Worm (Caenorhabditis elegans) whole organism, early embryonic: ENCODE results near the gene K10D2.5.

ENCODE experiments used
- B0310.2 ChIP-seq: sonication (generic microtip); optimal IDR thresholded peaks from 2 replicates; lab custom pipeline; 2016; ENCODE audit warnings: mild to moderate bottlenecking, missing genetic modification characterization, missing compliant biosample characterization
- F13C5.2 ChIP-seq: sonication (generic microtip); optimal IDR thresholded peaks from 2 replicates; lab custom pipeline; 2017; ENCODE audit warnings: mild to moderate bottlenecking, missing genetic modification characterization, inconsistent platforms, missing compliant biosample characterization
- aly-1 ChIP-seq: sonication (generic microtip); optimal IDR thresholded peaks from 2 replicates; lab custom pipeline; 2016; ENCODE audit warnings: missing genetic modification characterization, missing compliant biosample characterization
- ama-1 ChIP-seq: fragments of 150-350 bp; optimal IDR thresholded peaks from 2 replicates; lab custom pipeline; 2014
- ceh-13 ChIP-seq: fragments of 200-800 bp; sonication (Bioruptor generic); optimal IDR thresholded peaks from 2 replicates; lab custom pipeline; 2018; ENCODE audit warnings: mild to moderate bottlenecking, missing genetic modification characterization, missing compliant biosample characterization
- ceh-36 ChIP-seq: sonication (generic microtip); optimal IDR thresholded peaks from 2 replicates; lab custom pipeline; 2016; ENCODE audit warnings: missing genetic modification characterization, inconsistent platforms, missing compliant biosample characterization
- ets-7 ChIP-seq: sonication (generic microtip); optimal IDR thresholded peaks from 2 replicates; lab custom pipeline; 2016; ENCODE audit warnings: missing genotype, missing genetic modification characterization, missing compliant biosample characterization
- flt-1 ChIP-seq: fragments of 200-800 bp; sonication (Bioruptor generic); IDR thresholded peaks from 2 replicates; pipeline ENCODE4 v1.3.6; 2022; ENCODE audit warnings: missing genetic modification characterization, missing compliant biosample characterization
- hmbx-1 ChIP-seq: sonication (generic microtip); optimal IDR thresholded peaks from 2 replicates; lab custom pipeline; 2016; ENCODE audit warnings: mild to moderate bottlenecking, missing genetic modification characterization, missing compliant biosample characterization
- hmg-4 ChIP-seq: fragments of 200-800 bp; sonication (Bioruptor generic); optimal IDR thresholded peaks from 2 replicates; lab custom pipeline; 2018; ENCODE audit warnings: mild to moderate bottlenecking, missing genetic modification characterization, missing compliant biosample characterization
- hnd-1 ChIP-seq: sonication (generic microtip); optimal IDR thresholded peaks from 2 replicates; lab custom pipeline; 2016; ENCODE audit warnings: missing genetic modification characterization, missing compliant biosample characterization
- pes-1 ChIP-seq: fragments of 200-800 bp; sonication (Bioruptor generic); IDR thresholded peaks from 2 replicates; pipeline ENCODE4 v1.3.6; 2022; ENCODE audit warnings: missing genetic modification reagents, missing genetic modification characterization, missing compliant biosample characterization
- scrt-1 ChIP-seq: fragments of 200-800 bp; sonication (Bioruptor generic); IDR thresholded peaks from 2 replicates; pipeline ENCODE4 v1.3.6; 2022; ENCODE audit warnings: missing genetic modification characterization, missing compliant biosample characterization
- sea-1 ChIP-seq: fragments of 200-800 bp; sonication (Bioruptor generic); conservative IDR thresholded peaks from 2 replicates; pipeline ENCODE4 v1.3.6; 2022; ENCODE audit warnings: missing genetic modification characterization, missing compliant biosample characterization
- tbx-11 ChIP-seq: fragments of 200-800 bp; sonication (Bioruptor generic); IDR thresholded peaks from 2 replicates; pipeline ENCODE4 v1.3.6; 2022; ENCODE audit warnings: missing genetic modification characterization, missing compliant biosample characterization
- tbx-37 ChIP-seq: fragments of 200-800 bp; sonication (Bioruptor generic); conservative IDR thresholded peaks from 2 replicates; pipeline ENCODE4 v1.3.6; 2022; ENCODE audit warnings: missing genetic modification reagents, missing genetic modification characterization, missing compliant biosample characterization
- tra-4 ChIP-seq: sonication (generic microtip); optimal IDR thresholded peaks from 2 replicates; lab custom pipeline; 2017; ENCODE audit warnings: missing genetic modification characterization, missing compliant biosample characterization

Gene K10D2.5

DNA sequence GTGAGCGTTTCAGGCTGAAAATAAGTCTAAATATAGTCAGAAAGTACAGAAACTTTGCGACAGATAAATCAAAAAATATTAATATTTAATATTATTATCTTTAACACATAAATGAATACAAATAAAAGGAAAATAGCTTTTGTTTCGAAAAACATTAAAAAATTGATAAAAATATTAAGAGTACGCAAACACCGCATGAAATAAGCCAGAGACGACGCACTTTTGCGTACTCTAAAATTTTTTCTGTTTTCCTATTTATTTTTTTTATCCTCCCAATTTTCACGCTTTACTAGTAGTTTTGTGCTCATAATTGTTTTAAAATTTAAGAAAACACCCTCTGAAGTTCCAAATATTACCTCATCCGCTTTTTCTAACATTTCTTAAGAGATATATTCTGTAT lies 19.4 kb upstream of the K10D2.5 start, which contains the start of the genes rbm-42 and grwd-1:
Gene rbm-42 (minus strand): TSS at position 93 of the 400 bp plus-strand sequence.
Gene grwd-1 (plus strand): TSS at position 328 of the 400 bp plus-strand sequence.
- peak; percentile 16 for TF ChIP-seq F13C5.2 (tag; lab: Kevin White, UChicago)
- no peak for TF ChIP-seq flt-1
- TF ChIP-seq sea-1 (GFP tag; lab: Robert Waterston, UW), result no peak
- no peak for TF ChIP-seq tra-4 (tag; lab: Kevin White, UChicago)
- TF ChIP-seq aly-1, result no peak

DNA sequence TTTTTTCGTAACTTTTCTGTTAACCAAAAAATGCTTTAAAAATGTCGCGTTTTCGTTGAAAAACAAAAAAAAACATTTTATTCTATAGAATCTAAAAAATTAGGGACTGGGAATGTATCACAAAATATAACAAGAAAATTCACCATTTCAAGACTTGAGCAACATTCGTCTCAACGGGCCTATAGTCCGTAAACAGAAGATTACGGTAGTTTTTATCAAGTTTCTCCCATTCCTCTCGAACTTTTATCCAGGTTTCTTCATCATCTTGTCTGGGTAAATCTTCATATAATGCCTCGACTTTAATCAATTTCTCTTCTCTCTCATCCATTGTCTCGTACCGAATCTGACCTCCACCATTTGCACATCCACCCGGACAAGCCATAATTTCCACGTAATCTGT lies 17.1 kb upstream of the K10D2.5 start:
- no peak for TF ChIP-seq aly-1
- TF ChIP-seq ceh-36 (tag; lab: Kevin White, UChicago), result no peak
- TF ChIP-seq flt-1, result no peak
- TF ChIP-seq hmg-4 (GFP tag; lab: Kevin White, UChicago), result no peak
- no peak for TF ChIP-seq tbx-37 (GFP tag; lab: Robert Waterston, UW)
- TF ChIP-seq tra-4 (tag; lab: Kevin White, UChicago), result no peak
- TF ChIP-seq sea-1 (GFP tag; lab: Robert Waterston, UW), result no peak

DNA sequence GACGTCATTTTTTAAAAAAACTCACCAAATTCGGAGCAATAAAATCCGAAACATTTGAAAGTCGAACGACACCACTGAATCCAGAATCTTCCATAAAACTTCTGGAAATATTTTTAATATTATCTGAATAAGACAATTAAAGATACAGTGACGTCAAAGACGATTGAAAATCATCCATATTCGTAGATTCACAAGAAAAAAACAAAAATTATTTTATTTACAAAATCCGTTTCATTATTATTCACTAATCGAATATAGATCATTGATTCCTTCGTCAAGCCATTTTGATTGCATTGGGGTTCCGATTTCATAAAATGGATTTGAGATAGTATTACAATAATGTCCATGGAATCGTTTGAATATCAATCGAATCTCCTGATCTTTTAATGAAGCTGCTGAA lies 13.8 kb upstream of the K10D2.5 start, which contains the start of gene oxy-4:
Gene oxy-4 (minus strand): TSS at position 101 of the 400 bp plus-strand sequence.
- no peak for TF ChIP-seq hmg-4 (GFP tag; lab: Kevin White, UChicago)
- TF ChIP-seq pes-1 (GFP tag; lab: Robert Waterston, UW), result no peak
- TF ChIP-seq scrt-1 (GFP tag; lab: Robert Waterston, UW), result no peak
- TF ChIP-seq sea-1 (GFP tag; lab: Robert Waterston, UW), result no peak
- no peak for TF ChIP-seq ama-1 (lab: Kevin White, UChicago)
- TF ChIP-seq flt-1, result no peak
- TF ChIP-seq aly-1, result no peak
- TF ChIP-seq tra-4 (tag; lab: Kevin White, UChicago), result no peak
- TF ChIP-seq B0310.2 (tag; lab: Kevin White, UChicago), result no peak
- TF ChIP-seq hmbx-1, result no peak
- TF ChIP-seq hnd-1 (tag; lab: Kevin White, UChicago), result no peak
- TF ChIP-seq ets-7, result no peak
- no peak for TF ChIP-seq ceh-36 (tag; lab: Kevin White, UChicago)
- TF ChIP-seq tbx-37 (GFP tag; lab: Robert Waterston, UW), result no peak

DNA sequence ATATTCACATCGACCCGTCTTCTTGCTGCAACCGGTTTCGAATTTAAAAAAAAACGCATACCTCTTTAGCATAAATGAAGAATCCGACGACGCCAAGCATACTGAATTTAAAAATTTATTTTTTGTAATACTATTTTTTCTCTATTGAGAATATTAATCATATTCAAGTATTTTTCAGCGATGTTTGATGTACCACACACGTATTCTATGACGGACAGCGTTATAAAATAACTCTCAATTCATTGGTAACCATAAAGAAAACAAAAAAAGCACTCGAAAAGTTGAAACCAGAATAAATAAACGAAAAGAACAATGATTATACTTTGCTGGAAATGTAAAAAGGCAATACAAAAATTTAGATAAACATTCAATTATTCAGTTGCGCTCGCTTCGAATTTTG lies 13.0 kb upstream of the K10D2.5 start, which contains the start of gene T10F2.5:
Gene T10F2.5 (minus strand): TSS at position 101 of the 400 bp plus-strand sequence.
- TF ChIP-seq hmbx-1, result no peak
- TF ChIP-seq hnd-1 (tag; lab: Kevin White, UChicago), result no peak
- TF ChIP-seq ama-1 (lab: Kevin White, UChicago), result no peak
- TF ChIP-seq B0310.2 (tag; lab: Kevin White, UChicago), result no peak
- TF ChIP-seq ceh-13 (GFP tag; lab: Kevin White, UChicago), result no peak
- no peak for TF ChIP-seq hmg-4 (GFP tag; lab: Kevin White, UChicago)
- TF ChIP-seq tbx-11 (GFP tag; lab: Robert Waterston, UW), result no peak

DNA sequence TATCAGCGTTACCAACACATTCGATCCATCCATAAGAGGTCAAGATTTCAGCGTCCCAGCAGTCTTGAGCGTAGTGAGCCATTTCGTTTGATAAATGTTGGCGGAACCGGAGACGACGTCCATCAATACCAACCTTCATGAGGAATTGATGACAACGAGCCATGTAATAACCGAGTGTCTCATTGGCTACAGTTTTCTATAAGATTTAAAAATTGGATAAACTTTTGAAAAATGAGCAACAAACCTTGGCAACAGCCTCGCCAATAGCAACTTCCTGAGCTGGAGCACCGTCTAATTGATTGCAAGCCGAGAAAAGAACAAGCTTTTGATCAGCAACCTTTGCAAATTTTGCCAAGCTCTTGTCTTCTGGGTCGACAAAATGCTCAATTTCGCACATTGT lies 11.7 kb upstream of the K10D2.5 start:
- TF ChIP-seq B0310.2 (tag; lab: Kevin White, UChicago), result no peak
- no peak for TF ChIP-seq ceh-36 (tag; lab: Kevin White, UChicago)
- TF ChIP-seq aly-1, result no peak
- TF ChIP-seq ceh-13 (GFP tag; lab: Kevin White, UChicago), result no peak
- TF ChIP-seq sea-1 (GFP tag; lab: Robert Waterston, UW), result no peak
- TF ChIP-seq pes-1 (GFP tag; lab: Robert Waterston, UW), result no peak
- TF ChIP-seq hmbx-1, result no peak
- TF ChIP-seq flt-1, result no peak
- TF ChIP-seq tbx-11 (GFP tag; lab: Robert Waterston, UW), result no peak
- no peak for TF ChIP-seq hnd-1 (tag; lab: Kevin White, UChicago)
- no peak for TF ChIP-seq hmg-4 (GFP tag; lab: Kevin White, UChicago)
- no peak for TF ChIP-seq tbx-37 (GFP tag; lab: Robert Waterston, UW)
- TF ChIP-seq F13C5.2 (tag; lab: Kevin White, UChicago), result no peak
- no peak for TF ChIP-seq ets-7
- TF ChIP-seq ama-1 (lab: Kevin White, UChicago), result no peak

DNA sequence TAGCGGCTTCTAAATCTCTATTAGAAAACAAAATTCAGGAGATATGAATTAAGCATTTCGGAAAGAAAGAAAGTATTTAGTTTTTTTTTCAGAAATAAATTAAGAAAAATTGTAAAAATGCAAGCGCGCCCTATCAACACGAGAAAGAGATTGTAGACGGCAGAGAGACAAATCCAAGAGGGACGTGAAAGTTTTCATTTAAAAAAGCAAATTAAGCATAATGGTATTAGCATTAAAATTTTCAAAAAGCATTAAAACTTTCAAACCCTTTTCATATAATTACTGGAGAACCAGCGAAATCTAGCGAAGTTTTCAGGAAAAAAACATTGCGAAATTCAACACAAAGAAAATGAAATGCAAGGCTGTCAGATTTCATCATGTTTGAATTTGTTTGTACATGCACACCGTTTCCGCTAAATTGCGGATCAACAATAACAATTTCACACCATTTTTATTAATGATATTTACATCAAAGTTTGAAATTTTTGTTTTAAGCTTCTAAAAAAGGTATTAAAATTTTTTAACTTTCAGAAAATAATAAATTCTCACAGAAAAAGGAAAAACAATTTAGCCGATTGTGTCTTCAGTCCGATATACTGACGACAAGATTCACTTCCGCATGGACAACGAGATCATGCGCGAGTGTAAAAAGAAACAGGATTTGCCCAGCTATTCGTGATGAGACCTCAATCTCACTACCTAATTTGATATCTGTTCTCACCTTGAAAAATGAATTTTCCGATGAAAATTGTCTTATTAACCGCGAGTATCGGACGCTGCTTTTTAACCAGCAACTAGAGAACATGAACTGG lies 9.5 kb upstream of the K10D2.5 start, which contains the start of gene gars-1:
Gene gars-1 (minus strand): TSS at position 808 of the 812 bp plus-strand sequence.
- no peak for TF ChIP-seq hmbx-1
- no peak for TF ChIP-seq hmg-4 (GFP tag; lab: Kevin White, UChicago)
- no peak for TF ChIP-seq F13C5.2 (tag; lab: Kevin White, UChicago)
- TF ChIP-seq pes-1 (GFP tag; lab: Robert Waterston, UW), result no peak
- no peak for TF ChIP-seq B0310.2 (tag; lab: Kevin White, UChicago)
- TF ChIP-seq ets-7, result no peak
- no peak for TF ChIP-seq ceh-36 (tag; lab: Kevin White, UChicago)
- TF ChIP-seq flt-1, result no peak
- TF ChIP-seq hnd-1 (tag; lab: Kevin White, UChicago), result no peak
- TF ChIP-seq ceh-13 (GFP tag; lab: Kevin White, UChicago), result no peak
- TF ChIP-seq tbx-11 (GFP tag; lab: Robert Waterston, UW), result no peak
- TF ChIP-seq tra-4 (tag; lab: Kevin White, UChicago), result no peak
- TF ChIP-seq sea-1 (GFP tag; lab: Robert Waterston, UW), result no peak

DNA sequence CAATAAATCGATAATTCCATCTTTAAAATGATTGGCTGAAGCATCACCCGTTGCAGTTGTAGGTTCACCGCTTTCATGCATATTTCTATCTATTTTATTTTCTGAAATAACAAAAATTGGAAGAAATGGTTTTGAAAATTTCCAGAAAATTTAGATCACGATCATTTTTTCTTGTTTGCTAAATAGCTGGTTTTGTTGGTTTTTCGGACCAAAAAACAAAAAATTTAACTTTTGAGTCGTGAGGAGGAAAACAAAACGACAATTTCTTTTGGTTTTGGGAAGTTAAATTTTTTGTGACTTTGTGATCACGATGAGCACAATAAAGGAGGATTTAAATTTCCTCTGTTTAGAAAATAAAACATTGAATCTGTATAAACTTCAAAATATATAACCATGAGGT lies 7.3 kb upstream of the K10D2.5 start, which contains the start of gene T10F2.2:
Gene T10F2.2 (minus strand): TSS at position 101 of the 400 bp plus-strand sequence.
- TF ChIP-seq ets-7 (no peak), hnd-1 (tag; lab: Kevin White, UChicago) (no peak), ceh-36 (tag; lab: Kevin White, UChicago) (no peak), ama-1 (lab: Kevin White, UChicago) (peak; percentile 35), flt-1 (no peak)
